Worm (Caenorhabditis elegans) whole organism, L4/young adult: ENCODE data around the gene H08J19.1.

ENCODE experiments used
- W03F9.2 ChIP-seq: fragments of 150-350 bp; optimal IDR thresholded peaks from 2 replicates; lab custom pipeline; 2014; ENCODE audit warnings: missing biosample characterization, missing genetic modification characterization
- dao-5 ChIP-seq: sonication (generic microtip); optimal IDR thresholded peaks from 2 replicates; lab custom pipeline; 2016; ENCODE audit warnings: missing genotype, missing genetic modification characterization, moderate library complexity, missing compliant biosample characterization
- him-1 ChIP-seq: sonication (generic microtip); optimal IDR thresholded peaks from 2 replicates; lab custom pipeline; 2016; ENCODE audit warnings: missing genotype, missing genetic modification reagents, missing genetic modification characterization, missing compliant biosample characterization

ce11 chrX:15604236-15604635, 38.5 kb upstream of the H08J19.1 start:
- no peak for TF ChIP-seq dao-5 (tag; lab: Kevin White, UChicago)
- TF ChIP-seq him-1, result no peak
- no peak for TF ChIP-seq W03F9.2 (tag; lab: Kevin White, UChicago)
